Worm (Caenorhabditis elegans): Measurements from ENCODE around the gene aff-1.

DNA sequence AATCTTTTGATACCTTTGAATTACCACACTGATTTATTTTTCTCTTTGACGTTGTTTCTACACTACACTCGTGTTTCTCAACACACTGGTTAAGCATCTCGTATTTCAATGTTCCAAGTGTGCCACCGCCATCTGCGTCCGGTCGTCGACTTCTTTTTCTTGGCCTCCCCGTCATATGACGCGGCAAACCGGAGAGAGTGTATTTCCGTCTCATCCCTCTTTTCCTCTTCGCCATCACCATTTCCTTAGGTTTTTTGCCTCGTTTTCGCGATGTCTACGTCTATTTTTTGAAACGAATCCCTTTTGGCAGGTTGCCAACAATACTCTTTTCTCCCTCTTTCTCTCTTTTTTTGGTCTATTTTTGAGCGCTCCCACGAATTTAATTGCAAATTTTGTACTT is 24.6 kb downstream of the aff-1 start:
- no peak for TF ChIP-seq nhr-237 (tag; optimal IDR thresholded peaks at IDR 0.05)
- no peak for TF ChIP-seq ZK546.5 (tag; optimal IDR thresholded peaks at IDR 0.05)
- TF ChIP-seq nhr-25 (tag; optimal IDR thresholded peaks at IDR 0.05), result peak; percentile 35
- TF ChIP-seq zag-1 (tag; optimal IDR thresholded peaks at IDR 0.05), result no peak
- no peak for TF ChIP-seq unc-39 (tag; optimal IDR thresholded peaks at IDR 0.05)
- TF ChIP-seq lin-11 (tag; optimal IDR thresholded peaks at IDR 0.05), result no peak

All from whole organism, L2 larva.